Worm (Caenorhabditis elegans): Measurements from ENCODE around the gene B0416.11.
A peak's percentile ranks its signal among the peaks of the same experiment; 100 is the strongest.

The B0416.11 gene

ce11 chrX:9303422-9303821 lies 20.5 kb upstream of the B0416.11 start, which contains the start of gene tmc-2:
Gene tmc-2 (plus strand): TSS chrX:9303722.
- TF ChIP-seq ham-2 (GFP tag; optimal IDR thresholded peaks at IDR 0.05) (no peak), ztf-11 (tag; optimal IDR thresholded peaks at IDR 0.05) (no peak), lin-13 (tag; optimal IDR thresholded peaks at IDR 0.05) (no peak), nhr-76 (tag; optimal IDR thresholded peaks at IDR 0.05) (no peak), blmp-1 (tag; optimal IDR thresholded peaks at IDR 0.05) (no peak), ceh-39 (tag; optimal IDR thresholded peaks at IDR 0.05) (no peak), mep-1 (tag; optimal IDR thresholded peaks at IDR 0.05) (no peak), nhr-12 (tag; optimal IDR thresholded peaks at IDR 0.05) (no peak), zip-8 (tag; optimal IDR thresholded peaks at IDR 0.05) (no peak)

ce11 chrX:9302763-9303162 lies 19.8 kb upstream of the B0416.11 start:
- TF ChIP-seq bed-3 (GFP tag; optimal IDR thresholded peaks at IDR 0.05) (no peak), nhr-28 (tag; optimal IDR thresholded peaks at IDR 0.05) (no peak), ceh-43 (GFP tag; optimal IDR thresholded peaks at IDR 0.05) (no peak), ceh-39 (tag; optimal IDR thresholded peaks at IDR 0.05) (no peak), drap-1 (GFP tag; optimal IDR thresholded peaks at IDR 0.05) (no peak), cnd-1 (tag; optimal IDR thresholded peaks at IDR 0.05) (no peak), ceh-83 (GFP tag; optimal IDR thresholded peaks at IDR 0.05) (no peak), ztf-11 (tag; optimal IDR thresholded peaks at IDR 0.05) (no peak), nhr-76 (tag; optimal IDR thresholded peaks at IDR 0.05) (no peak), nhr-12 (tag; optimal IDR thresholded peaks at IDR 0.05) (no peak), lin-13 (tag; optimal IDR thresholded peaks at IDR 0.05) (no peak), ces-1 (GFP tag; optimal IDR thresholded peaks at IDR 0.05) (no peak), unc-62 (GFP tag; optimal IDR thresholded peaks at IDR 0.05) (no peak), sptf-1 (tag; optimal IDR thresholded peaks at IDR 0.05) (no peak)

ce11 chrX:9300379-9300778 lies 17.5 kb upstream of the B0416.11 start:
- no peak for TF ChIP-seq nhr-28 (tag; optimal IDR thresholded peaks at IDR 0.05)
- TF ChIP-seq drap-1 (GFP tag; optimal IDR thresholded peaks at IDR 0.05): no peak
- no peak for TF ChIP-seq ces-1 (GFP tag; optimal IDR thresholded peaks at IDR 0.05)
- no peak for TF ChIP-seq nhr-76 (tag; optimal IDR thresholded peaks at IDR 0.05)
- TF ChIP-seq ztf-11 (tag; optimal IDR thresholded peaks at IDR 0.05): no peak
- TF ChIP-seq unc-120 (tag; optimal IDR thresholded peaks at IDR 0.05; ENCODE audit: poor library complexity, severe bottlenecking): peak; percentile 62
- no peak for TF ChIP-seq unc-39 (tag; optimal IDR thresholded peaks at IDR 0.05)
- TF ChIP-seq snpc-4 (tag; optimal IDR thresholded peaks at IDR 0.05): no peak
- TF ChIP-seq hlh-1 (tag; optimal IDR thresholded peaks at IDR 0.05): peak; percentile 95
- TF ChIP-seq blmp-1 (tag; optimal IDR thresholded peaks at IDR 0.05): no peak
- no peak for TF ChIP-seq pha-4 (tag; optimal IDR thresholded peaks at IDR 0.05)
- no peak for TF ChIP-seq sptf-1 (tag; optimal IDR thresholded peaks at IDR 0.05)
- TF ChIP-seq sem-2 (GFP tag; optimal IDR thresholded peaks at IDR 0.05): no peak
- TF ChIP-seq mls-2 (tag; optimal IDR thresholded peaks at IDR 0.05): no peak
- TF ChIP-seq lin-32 (GFP tag; optimal IDR thresholded peaks at IDR 0.05): no peak
- TF ChIP-seq mab-5 (tag; optimal IDR thresholded peaks at IDR 0.05): no peak
- TF ChIP-seq elt-3 (tag; optimal IDR thresholded peaks at IDR 0.05): no peak
- no peak for TF ChIP-seq nhr-237 (tag; optimal IDR thresholded peaks at IDR 0.05)
- TF ChIP-seq cnd-1 (tag; optimal IDR thresholded peaks at IDR 0.05): no peak
- no peak for TF ChIP-seq lsy-2 (tag; optimal IDR thresholded peaks at IDR 0.05)
- TF ChIP-seq nhr-2 (tag; optimal IDR thresholded peaks at IDR 0.05): no peak
- no peak for TF ChIP-seq nhr-12 (tag; optimal IDR thresholded peaks at IDR 0.05)
- peak; percentile 48 for TF ChIP-seq unc-62 (GFP tag; optimal IDR thresholded peaks at IDR 0.05)

- no peak for TF ChIP-seq zip-8 (tag; optimal IDR thresholded peaks at IDR 0.05)
These were observed 15.9 kb upstream of the B0416.11 start, which contains the start of gene B0416.2 for ce11 chrX:9298846-9299245. Gene B0416.2 (plus strand): TSS chrX:9299146.

- TF ChIP-seq pha-4 (tag; optimal IDR thresholded peaks at IDR 0.05) (no peak), tbx-8 (GFP tag; optimal IDR thresholded peaks at IDR 0.05) (no peak), ceh-43 (GFP tag; optimal IDR thresholded peaks at IDR 0.05) (no peak), M03D4.4 (tag; optimal IDR thresholded peaks at IDR 0.05) (no peak), nhr-12 (tag; optimal IDR thresholded peaks at IDR 0.05) (no peak), sptf-1 (tag; optimal IDR thresholded peaks at IDR 0.05) (no peak)
These were observed 14.9 kb upstream of the B0416.11 start, which contains the start of gene B0416.7 for ce11 chrX:9297834-9298233. Gene B0416.7 (minus strand): TSS chrX:9297934.
